Fruit fly (Drosophila melanogaster) whole organism, embryonic: ENCODE results near the gene Cyp310a1.
A peak's percentile ranks its signal among the peaks of the same experiment; 100 is the strongest.

Source experiments
- Aef1 ChIP-seq: fragments of 200-800 bp; sonication (Bioruptor generic); IDR thresholded peaks from 3 replicates; pipeline ENCODE4 v1.3.6; 2022; ENCODE audit warnings: missing biosample characterization, missing genetic modification characterization
- Awh ChIP-seq: fragments of 200-800 bp; sonication (Bioruptor generic); IDR thresholded peaks from 2 replicates; pipeline ENCODE4, ENCODE4 v1.3.6; 2022; ENCODE audit warnings: missing biosample characterization, missing genetic modification characterization
- B-H2 ChIP-seq: fragments of 200-800 bp; sonication (Bioruptor generic); optimal IDR thresholded peaks from 2 replicates; lab custom pipeline; 2018; ENCODE audit warnings: missing biosample characterization, mild to moderate bottlenecking, missing genetic modification characterization
- C15 ChIP-seq: fragments of 200-800 bp; sonication (Bioruptor generic); IDR thresholded peaks from 3 replicates; pipeline ENCODE4 v1.3.6; 2022; ENCODE audit warnings: missing biosample characterization, missing genetic modification characterization
- CG10321 ChIP-seq: fragments of 200-800 bp; sonication (Bioruptor generic); IDR thresholded peaks from 2 replicates; pipeline ENCODE4 v1.3.6; 2022; ENCODE audit warnings: missing biosample characterization, missing genetic modification characterization
- CG12391 ChIP-seq: fragments of 200-800 bp; sonication (Bioruptor generic); optimal IDR thresholded peaks from 3 replicates; lab custom pipeline; 2018; ENCODE audit warnings: missing biosample characterization, mild to moderate bottlenecking, missing genetic modification characterization, moderate library complexity
- CG13287 ChIP-seq: fragments of 200-800 bp; sonication (Bioruptor generic); IDR thresholded peaks from 2 replicates; pipeline ENCODE4 v1.3.6; 2022; ENCODE audit warnings: missing biosample characterization, missing genetic modification characterization; ENCODE audit not compliant: partially characterized antibody
- CG13775 ChIP-seq: fragments of 200-800 bp; sonication (Bioruptor generic); optimal IDR thresholded peaks from 3 replicates; lab custom pipeline; 2017; ENCODE audit warnings: missing biosample characterization, mild to moderate bottlenecking, missing genetic modification characterization
- CG14441 ChIP-seq: fragments of 200-800 bp; sonication (Bioruptor generic); IDR thresholded peaks from 2 replicates; pipeline ENCODE4 v1.3.6; 2022; ENCODE audit warnings: missing biosample characterization, missing genetic modification characterization
- CG15269 ChIP-seq: fragments of 200-800 bp; sonication (Bioruptor generic); optimal IDR thresholded peaks from 2 replicates; lab custom pipeline; 2018; ENCODE audit warnings: missing biosample characterization, mild to moderate bottlenecking, missing genetic modification characterization, moderate library complexity
- CG16815 ChIP-seq: fragments of 200-800 bp; sonication (Bioruptor generic); optimal IDR thresholded peaks from 3 replicates; lab custom pipeline; 2017; ENCODE audit warnings: missing biosample characterization, mild to moderate bottlenecking, missing genetic modification characterization
- CG18599 ChIP-seq: fragments of 200-800 bp; sonication (Bioruptor generic); optimal IDR thresholded peaks from 3 replicates; lab custom pipeline; 2017; ENCODE audit warnings: missing biosample characterization, missing genetic modification characterization, mild to moderate bottlenecking, moderate library complexity, missing genetic modification reagents
- CG18764 ChIP-seq: fragments of 200-800 bp; sonication (Bioruptor generic); optimal IDR thresholded peaks from 3 replicates; lab custom pipeline; 2016; ENCODE audit warnings: missing biosample characterization, missing genetic modification characterization
- CG3838 ChIP-seq: fragments of 200-800 bp; sonication (Bioruptor generic); optimal IDR thresholded peaks from 3 replicates; lab custom pipeline; 2016; ENCODE audit warnings: missing biosample characterization, missing genetic modification characterization
- CG3847 ChIP-seq: fragments of 200-800 bp; sonication (Bioruptor generic); IDR thresholded peaks from 2 replicates; pipeline ENCODE4 v1.3.6; 2022; ENCODE audit warnings: missing biosample characterization, missing genetic modification characterization
- CG43689 ChIP-seq: fragments of 200-800 bp; sonication (Bioruptor generic); IDR thresholded peaks from 2 replicates; pipeline ENCODE4 v1.3.6; 2022; ENCODE audit warnings: missing biosample characterization, missing genetic modification characterization
- CG4617 ChIP-seq: fragments of 200-800 bp; sonication (Bioruptor generic); optimal IDR thresholded peaks from 3 replicates; lab custom pipeline; 2016; ENCODE audit warnings: missing biosample characterization, missing genetic modification characterization, borderline replicate concordance
- CG5953 ChIP-seq: fragments of 200-800 bp; sonication (Bioruptor generic); IDR thresholded peaks from 2 replicates; pipeline ENCODE4 v1.3.6; 2022; ENCODE audit warnings: missing biosample characterization, missing genetic modification characterization
- CG6813 ChIP-seq: fragments of 200-800 bp; sonication (Bioruptor generic); optimal IDR thresholded peaks from 2 replicates; lab custom pipeline; 2017; ENCODE audit warnings: missing biosample characterization, missing genetic modification characterization, mild to moderate bottlenecking, moderate library complexity, missing genetic modification reagents
- CG7745 ChIP-seq: fragments of 200-800 bp; sonication (Bioruptor generic); optimal IDR thresholded peaks from 2 replicates; lab custom pipeline; 2018; ENCODE audit warnings: missing biosample characterization, mild to moderate bottlenecking, missing genetic modification characterization, moderate library complexity
- CG8765 ChIP-seq: fragments of 200-800 bp; sonication (Bioruptor generic); IDR thresholded peaks from 2 replicates; pipeline ENCODE4 v1.3.6; 2022; ENCODE audit warnings: missing biosample characterization, missing genetic modification characterization
- CG9437 ChIP-seq: fragments of 200-800 bp; sonication (Bioruptor generic); optimal IDR thresholded peaks from 2 replicates; lab custom pipeline; 2018; ENCODE audit warnings: missing biosample characterization, mild to moderate bottlenecking, missing genetic modification characterization
- D19B ChIP-seq: fragments of 200-800 bp; sonication (Bioruptor generic); optimal IDR thresholded peaks from 2 replicates; lab custom pipeline; 2017; ENCODE audit warnings: missing biosample characterization, mild to moderate bottlenecking, missing genetic modification characterization
- HmgD ChIP-seq: fragments of 200-800 bp; sonication (Bioruptor generic); optimal IDR thresholded peaks from 3 replicates; lab custom pipeline; 2016; ENCODE audit warnings: missing biosample characterization, missing genetic modification characterization
- Hmx ChIP-seq: fragments of 200-800 bp; sonication (Bioruptor generic); optimal IDR thresholded peaks from 2 replicates; lab custom pipeline; 2016; ENCODE audit warnings: missing biosample characterization, missing genetic modification characterization
- NfI ChIP-seq: fragments of 200-800 bp; sonication (Bioruptor generic); optimal IDR thresholded peaks from 3 replicates; lab custom pipeline; 2018; ENCODE audit warnings: missing biosample characterization, mild to moderate bottlenecking, missing genetic modification characterization, moderate library complexity
- Oli ChIP-seq: fragments of 200-800 bp; sonication (Bioruptor generic); optimal IDR thresholded peaks from 2 replicates; lab custom pipeline; 2018; ENCODE audit warnings: missing biosample characterization, mild to moderate bottlenecking, missing genetic modification characterization, moderate library complexity
- Pdp1 ChIP-seq, 2 experiments: fragments of 200-800 bp; sonication (Bioruptor generic); optimal IDR thresholded peaks; 3 replicates each; lab custom pipeline; 2016; ENCODE audit warnings: missing biosample characterization in 2 of 2, missing genetic modification characterization in 2 of 2, mild to moderate bottlenecking in 1 of 2, moderate library complexity in 1 of 2
- Ptx1 ChIP-seq: fragments of 200-800 bp; sonication (Bioruptor generic); IDR thresholded peaks from 2 replicates; pipeline ENCODE4 v1.3.6; 2022; ENCODE audit warnings: missing biosample characterization, missing genetic modification characterization
- Stat92E ChIP-seq, 3 experiments: fragments of >200 bp in 2 of 3; fragments of 200-800 bp in 1 of 3; sonication (Bioruptor generic) in 1 of 3; optimal IDR thresholded peaks; 2 replicates each; lab custom pipeline; 2017 to 2019; ENCODE audit warnings: missing biosample characterization in 3 of 3, missing genetic modification characterization in 3 of 3, mild to moderate bottlenecking in 1 of 3, moderate library complexity in 1 of 3
- Tbp ChIP-seq: fragments of >200 bp; optimal IDR thresholded peaks from 2 replicates; lab custom pipeline; 2018; ENCODE audit warnings: missing biosample characterization, missing genetic modification characterization
- chn ChIP-seq: fragments of 200-800 bp; sonication (Bioruptor generic); optimal IDR thresholded peaks from 2 replicates; lab custom pipeline; 2016; ENCODE audit warnings: missing biosample characterization, missing genetic modification characterization
- dan ChIP-seq: fragments of 200-800 bp; sonication (Bioruptor generic); IDR thresholded peaks from 2 replicates; pipeline ENCODE4 v1.3.6; 2022; ENCODE audit warnings: missing biosample characterization, missing genetic modification characterization
- emc ChIP-seq: fragments of 200-800 bp; sonication (Bioruptor generic); optimal IDR thresholded peaks from 2 replicates; lab custom pipeline; 2016; ENCODE audit warnings: missing biosample characterization, missing genetic modification characterization
- jumu ChIP-seq: fragments of 200-800 bp; sonication (Bioruptor generic); optimal IDR thresholded peaks from 3 replicates; lab custom pipeline; 2016; ENCODE audit warnings: missing biosample characterization, missing genetic modification characterization
- kni ChIP-seq: fragments of 200-800 bp; sonication (Bioruptor generic); optimal IDR thresholded peaks from 3 replicates; lab custom pipeline; 2017; ENCODE audit warnings: mild to moderate bottlenecking, missing biosample characterization, missing genetic modification reagents, missing genetic modification characterization
- lilli ChIP-seq: fragments of 200-800 bp; sonication (Bioruptor generic); optimal IDR thresholded peaks from 3 replicates; lab custom pipeline; 2016; ENCODE audit warnings: missing biosample characterization, missing genetic modification characterization
- maf-S ChIP-seq: fragments of 200-800 bp; sonication (Bioruptor generic); optimal IDR thresholded peaks from 2 replicates; lab custom pipeline; 2016; ENCODE audit warnings: missing biosample characterization, missing genetic modification characterization
- odd ChIP-seq: fragments of 200-800 bp; sonication (Bioruptor generic); optimal IDR thresholded peaks from 2 replicates; lab custom pipeline; 2017; ENCODE audit warnings: missing biosample characterization, mild to moderate bottlenecking, missing genetic modification characterization
- onecut ChIP-seq: fragments of 200-800 bp; sonication (Bioruptor generic); IDR thresholded peaks from 2 replicates; pipeline ENCODE4 v1.3.6; 2022; ENCODE audit warnings: missing biosample characterization, missing genetic modification characterization
- run ChIP-seq: fragments of 200-800 bp; sonication (Bioruptor generic); optimal IDR thresholded peaks from 3 replicates; lab custom pipeline; 2018; ENCODE audit warnings: missing biosample characterization, mild to moderate bottlenecking, missing genetic modification characterization
- sim ChIP-seq: fragments of 200-800 bp; sonication (Bioruptor generic); IDR thresholded peaks from 2 replicates; pipeline ENCODE4 v1.3.6; 2022; ENCODE audit warnings: missing biosample characterization, missing genetic modification characterization
- sima ChIP-seq: fragments of 200-800 bp; sonication (Bioruptor generic); optimal IDR thresholded peaks from 2 replicates; lab custom pipeline; 2016; ENCODE audit warnings: missing biosample characterization, missing genetic modification characterization
- slp2 ChIP-seq: fragments of 200-800 bp; sonication (Bioruptor generic); optimal IDR thresholded peaks from 2 replicates; lab custom pipeline; 2016; ENCODE audit warnings: missing biosample characterization, missing genetic modification characterization
- sqz ChIP-seq: fragments of 200-800 bp; sonication (Bioruptor generic); optimal IDR thresholded peaks from 3 replicates; lab custom pipeline; 2018; ENCODE audit warnings: missing biosample characterization, mild to moderate bottlenecking, missing genetic modification characterization
- stwl ChIP-seq: fragments of 200-800 bp; sonication (Bioruptor generic); optimal IDR thresholded peaks from 3 replicates; lab custom pipeline; 2018; ENCODE audit warnings: missing biosample characterization, mild to moderate bottlenecking, missing genetic modification characterization, moderate library complexity
- vfl ChIP-seq: fragments of 200-800 bp; sonication (Bioruptor generic); optimal IDR thresholded peaks from 2 replicates; lab custom pipeline; 2016; ENCODE audit warnings: missing biosample characterization, missing genetic modification characterization
- zen2 ChIP-seq: fragments of 200-800 bp; sonication (Bioruptor generic); IDR thresholded peaks from 3 replicates; pipeline ENCODE4 v1.3.6; 2022; ENCODE audit warnings: missing biosample characterization, missing genetic modification characterization; ENCODE audit not compliant: partially characterized antibody

Cyp310a1 gene

DNA sequence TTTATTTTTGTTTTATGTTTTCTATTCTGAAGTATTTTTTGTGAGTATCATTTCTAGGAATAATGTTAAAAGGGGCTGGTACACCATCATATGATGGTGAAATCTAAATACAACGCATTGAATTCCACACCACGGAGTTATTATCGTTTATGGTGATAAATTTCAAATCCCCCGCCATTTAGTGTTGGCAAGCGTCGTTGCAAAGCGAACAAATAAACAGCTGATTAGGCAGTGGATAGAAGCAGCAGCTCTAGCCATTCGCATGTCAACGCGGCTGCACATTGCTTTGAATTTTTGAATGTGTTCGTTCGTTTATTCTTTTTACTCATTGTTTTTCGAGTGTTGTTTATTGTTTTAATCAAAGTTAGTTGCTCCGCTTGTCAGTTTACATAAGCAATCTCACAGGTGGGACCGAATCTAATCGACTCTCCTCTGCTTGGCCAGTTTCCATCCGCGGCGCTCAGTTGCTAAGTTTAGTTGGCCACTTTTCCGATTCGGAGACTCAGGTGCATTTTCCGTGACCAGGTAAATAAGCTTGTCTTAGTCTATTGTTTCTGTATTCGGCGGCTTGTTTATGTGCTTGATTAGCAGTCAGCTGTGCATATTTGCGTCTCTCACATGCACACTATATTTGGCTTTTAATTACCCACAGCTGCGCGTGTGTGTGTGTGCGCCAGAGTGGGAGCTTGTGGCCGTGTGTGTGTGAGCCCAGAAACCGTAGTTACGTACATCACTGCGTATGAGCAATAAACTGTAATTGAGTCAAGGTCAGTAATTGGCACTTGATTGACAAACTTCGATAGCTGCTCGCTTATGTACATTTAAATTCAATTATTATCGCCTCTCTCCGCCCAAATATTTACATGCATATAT, 24.4 kb upstream of the Cyp310a1 start, which contains the start of the genes Mst36Fa and CG31751 (continued):
- TF ChIP-seq chn (peak; percentile 34), D19B (GFP tag; lab: Kevin White, UChicago) (peak; percentile 29), CG3847 (GFP tag; lab: Robert Waterston, UW) (peak; percentile 28; the same call in 1 of the 2 replicates), CG3838 (GFP tag; lab: Kevin White, UChicago) (peak; percentile 75), CG13775 (peak; percentile 43), CG8765 (GFP tag; lab: Robert Waterston, UW) (no peak), odd (peak; percentile 92), stwl (tag; lab: Kevin White, UChicago) (peak; percentile 72), Stat92E (GFP tag; optimal IDR thresholded peaks at IDR 0.05; lab: Kevin White, UChicago) (no peak), CG14441 (GFP tag; lab: Robert Waterston, UW) (peak; percentile 62), CG4617 (GFP tag; lab: Kevin White, UChicago) (peak; percentile 69), Hmx (GFP tag; lab: Kevin White, UChicago) (peak; percentile 9), vfl (GFP tag; lab: Kevin White, UChicago) (peak; percentile 15), run (tag; lab: Kevin White, UChicago) (peak; percentile 27), kni (GFP tag; lab: Kevin White, UChicago) (peak; percentile 93), C15 (GFP tag; lab: Robert Waterston, UW) (no peak), CG18764 (GFP tag; lab: Kevin White, UChicago) (peak; percentile 65), sqz (GFP tag; lab: Kevin White, UChicago) (no peak), maf-S (GFP tag; lab: Kevin White, UChicago) (peak; percentile 75), HmgD (peak; percentile 83), CG5953 (GFP tag; lab: Robert Waterston, UW) (peak; percentile 56), CG16815 (GFP tag; lab: Kevin White, UChicago) (no peak), Tbp (GFP tag; lab: Kevin White, UChicago) (no peak), Awh (GFP tag; lab: Robert Waterston, UW) (peak; percentile 88), lilli (GFP tag; lab: Kevin White, UChicago) (peak; percentile 29), CG10321 (GFP tag; lab: Robert Waterston, UW) (no peak), Aef1 (GFP tag; lab: Robert Waterston, UW) (no peak), Pdp1 (GFP tag; optimal IDR thresholded peaks at IDR 0.05; lab: Kevin White, UChicago) (peak in 1 of 2 experiments; percentile 67), sima (GFP tag; lab: Kevin White, UChicago) (peak; percentile 71), CG13287 (GFP tag; lab: Robert Waterston, UW) (peak; percentile 22; the same call in 1 of the 2 replicates), onecut (GFP tag; lab: Robert Waterston, UW) (peak; percentile 74), zen2 (GFP tag; lab: Robert Waterston, UW) (no peak), NfI (GFP tag; lab: Kevin White, UChicago) (peak; percentile 76), CG12391 (tag; lab: Kevin White, UChicago) (peak; percentile 44), B-H2 (peak; percentile 40), slp2 (GFP tag; lab: Kevin White, UChicago) (no peak), Oli (tag; lab: Kevin White, UChicago) (peak; percentile 42), CG15269 (peak; percentile 81), CG9437 (peak; percentile 19), CG18599 (peak; percentile 91), CG43689 (0 out of 2 replicates have a peak, but pooled peaks have one; percentile 33), Ptx1 (GFP tag; lab: Robert Waterston, UW) (no peak), emc (GFP tag; lab: Kevin White, UChicago) (no peak), jumu (peak; percentile 55), CG7745 (tag; lab: Kevin White, UChicago) (peak; percentile 54), dan (no peak), sim (peak; percentile 76), CG6813 (GFP tag; lab: Kevin White, UChicago) (peak; percentile 93)
